Worm (Caenorhabditis elegans) whole organism, L1 larva: Measurements from ENCODE around the gene tab-1.

Experiments
- aha-1 ChIP-seq: fragments of 150-350 bp; optimal IDR thresholded peaks from 2 replicates; lab custom pipeline; 2014; ENCODE audit warnings: missing biosample characterization, missing genetic modification characterization
- aly-2 ChIP-seq: fragments of 150-350 bp; optimal IDR thresholded peaks from 2 replicates; lab custom pipeline; 2014; ENCODE audit warnings: missing biosample characterization, missing genetic modification characterization
- ama-1 ChIP-seq: fragments of 150-350 bp; optimal IDR thresholded peaks from 2 replicates; lab custom pipeline; 2014
- blmp-1 ChIP-seq: fragments of 150-350 bp; optimal IDR thresholded peaks from 2 replicates; lab custom pipeline; 2014; ENCODE audit warnings: missing biosample characterization, missing genetic modification characterization
- ceh-8 ChIP-seq: fragments of 200-800 bp; sonication (Bioruptor generic); optimal IDR thresholded peaks from 2 replicates; lab custom pipeline; 2018; ENCODE audit warnings: mild to moderate bottlenecking, missing genetic modification characterization, moderate library complexity, missing compliant biosample characterization
- ceh-82 ChIP-seq, 3 experiments: fragments of 150-350 bp in 1 of 3; sonication (generic microtip) in 2 of 3; optimal IDR thresholded peaks; 2 replicates each; lab custom pipeline; 2014 to 2017; ENCODE audit warnings: missing biosample characterization in 3 of 3, missing genetic modification characterization in 3 of 3
- ceh-90 ChIP-seq: sonication (generic microtip); optimal IDR thresholded peaks from 2 replicates; lab custom pipeline; 2016; ENCODE audit warnings: missing genetic modification characterization, missing compliant biosample characterization
- ces-1 ChIP-seq: fragments of 150-350 bp; optimal IDR thresholded peaks from 2 replicates; lab custom pipeline; 2014; ENCODE audit warnings: missing biosample characterization, missing genetic modification reagents, missing genetic modification characterization
- efl-1 ChIP-seq, 4 experiments: fragments of 150-350 bp; optimal IDR thresholded peaks in 3 of 4; peaks in 1 of 4; 1 replicate in 1 of 4; 2 replicates in 3 of 4; lab custom pipeline; 2014; ENCODE audit warnings: missing biosample characterization in 2 of 4, missing genetic modification characterization in 2 of 4, missing genetic modification reagents in 2 of 4
- egl-27 ChIP-seq, 2 experiments: fragments of 150-350 bp in 1 of 2; sonication (generic microtip); optimal IDR thresholded peaks; 3 replicates each; lab custom pipeline; 2017 to 2018; ENCODE audit warnings: missing biosample characterization in 2 of 2, missing genetic modification characterization in 2 of 2, missing genetic modification reagents in 2 of 2
- elt-2 ChIP-seq: sonication (generic microtip); optimal IDR thresholded peaks from 2 replicates; lab custom pipeline; 2016; ENCODE audit warnings: missing genetic modification characterization, mild to moderate bottlenecking, inconsistent platforms, missing compliant biosample characterization, missing genetic modification reagents
- elt-3 ChIP-seq, 6 experiments: fragments of 150-350 bp in 1 of 6; sonication (generic microtip); optimal IDR thresholded peaks; 2 replicates each; lab custom pipeline; 2017 to 2018; ENCODE audit warnings: missing biosample characterization in 6 of 6, missing genetic modification characterization in 6 of 6, inconsistent platforms in 1 of 6
- fkh-10 ChIP-seq: sonication (generic microtip); optimal IDR thresholded peaks from 2 replicates; lab custom pipeline; 2017; ENCODE audit warnings: missing biosample characterization, missing genetic modification reagents, missing genetic modification characterization
- fkh-8 ChIP-seq: sonication (generic microtip); optimal IDR thresholded peaks from 2 replicates; lab custom pipeline; 2016; ENCODE audit warnings: mild to moderate bottlenecking, missing genetic modification characterization, missing compliant biosample characterization
- grh-1 ChIP-seq: fragments of 200-800 bp; sonication (Bioruptor generic); IDR thresholded peaks from 2 replicates; pipeline ENCODE4 v1.3.6; 2022; ENCODE audit warnings: missing genetic modification reagents, missing genetic modification characterization, missing compliant biosample characterization
- lin-14 ChIP-seq: fragments of 200-800 bp; sonication (Bioruptor generic); optimal IDR thresholded peaks from 2 replicates; lab custom pipeline; 2018; ENCODE audit warnings: mild to moderate bottlenecking, missing genetic modification characterization, moderate library complexity, missing compliant biosample characterization
- lin-35 ChIP-seq, 2 experiments: fragments of 150-350 bp; optimal IDR thresholded peaks; 2 replicates each; lab custom pipeline; 2014; ENCODE audit warnings: missing biosample characterization in 2 of 2, missing genetic modification characterization in 2 of 2, missing genetic modification reagents in 2 of 2
- lsy-2 ChIP-seq, 2 experiments: fragments of 150-350 bp; optimal IDR thresholded peaks; 2 replicates each; lab custom pipeline; 2014; ENCODE audit warnings: missing biosample characterization in 2 of 2, missing genetic modification characterization in 2 of 2
- mab-9 ChIP-seq: fragments of 200-800 bp; sonication (Bioruptor generic); IDR thresholded peaks from 2 replicates; pipeline ENCODE4 v1.3.6; 2022; ENCODE audit warnings: missing genetic modification reagents, missing genetic modification characterization, missing compliant biosample characterization
- mdl-1 ChIP-seq, 2 experiments: fragments of 150-350 bp; optimal IDR thresholded peaks; 2 replicates each; lab custom pipeline; 2014 to 2017; ENCODE audit warnings: missing biosample characterization in 2 of 2, missing genetic modification characterization in 2 of 2, inconsistent platforms in 1 of 2
- mef-2 ChIP-seq: fragments of 150-350 bp; optimal IDR thresholded peaks from 2 replicates; lab custom pipeline; 2014; ENCODE audit warnings: missing biosample characterization, missing genetic modification characterization
- mep-1 ChIP-seq: fragments of 150-350 bp; optimal IDR thresholded peaks from 2 replicates; lab custom pipeline; 2014; ENCODE audit warnings: missing biosample characterization, missing genetic modification characterization
- nhr-20 ChIP-seq: sonication (generic microtip); optimal IDR thresholded peaks from 2 replicates; lab custom pipeline; 2016; ENCODE audit warnings: mild to moderate bottlenecking, missing genetic modification characterization, missing compliant biosample characterization
- nhr-237 ChIP-seq: fragments of 150-350 bp; optimal IDR thresholded peaks from 2 replicates; lab custom pipeline; 2014; ENCODE audit warnings: missing biosample characterization, missing genetic modification characterization
- nhr-47 ChIP-seq: sonication (generic microtip); optimal IDR thresholded peaks from 2 replicates; lab custom pipeline; 2016; ENCODE audit warnings: mild to moderate bottlenecking, missing genetic modification characterization, moderate library complexity, missing compliant biosample characterization
- nhr-71 ChIP-seq: sonication (generic microtip); optimal IDR thresholded peaks from 2 replicates; lab custom pipeline; 2016; ENCODE audit warnings: mild to moderate bottlenecking, missing genetic modification characterization, moderate library complexity, missing compliant biosample characterization
- nhr-85 ChIP-seq: sonication (generic microtip); peaks from one replicate; lab custom pipeline; 2016; ENCODE audit warnings: missing genetic modification characterization, inconsistent platforms, missing compliant biosample characterization
- nhr-90 ChIP-seq: sonication (generic microtip); optimal IDR thresholded peaks from 2 replicates; lab custom pipeline; 2016; ENCODE audit warnings: mild to moderate bottlenecking, missing genetic modification characterization, missing compliant biosample characterization; ENCODE audit not compliant: poor library complexity
- pag-3 ChIP-seq: sonication (generic microtip); optimal IDR thresholded peaks from 2 replicates; lab custom pipeline; 2017; ENCODE audit warnings: missing genetic modification characterization, mild to moderate bottlenecking, missing compliant biosample characterization, antibody characterized with exemption, borderline replicate concordance; ENCODE audit not compliant: insufficient read depth
- pax-3 ChIP-seq: fragments of 200-800 bp; sonication (Bioruptor generic); optimal IDR thresholded peaks from 2 replicates; lab custom pipeline; 2018; ENCODE audit warnings: mild to moderate bottlenecking, missing genetic modification characterization, moderate library complexity, missing compliant biosample characterization
- rnt-1 ChIP-seq: sonication (generic microtip); optimal IDR thresholded peaks from 2 replicates; lab custom pipeline; 2016; ENCODE audit warnings: mild to moderate bottlenecking, missing genetic modification characterization, moderate library complexity, missing compliant biosample characterization
- skn-1 ChIP-seq: fragments of 150-350 bp; optimal IDR thresholded peaks from 2 replicates; lab custom pipeline; 2014; ENCODE audit warnings: missing biosample characterization, missing genetic modification characterization
- snu-23 ChIP-seq: sonication (generic microtip); optimal IDR thresholded peaks from 2 replicates; lab custom pipeline; 2016; ENCODE audit warnings: missing genetic modification characterization, missing compliant biosample characterization
- sox-4 ChIP-seq: sonication (generic microtip); optimal IDR thresholded peaks from 2 replicates; lab custom pipeline; 2016; ENCODE audit warnings: missing genetic modification characterization, missing compliant biosample characterization
- sup-37 ChIP-seq: fragments of 200-800 bp; sonication (Bioruptor generic); optimal IDR thresholded peaks from 2 replicates; lab custom pipeline; 2018; ENCODE audit warnings: mild to moderate bottlenecking, missing genetic modification characterization, missing compliant biosample characterization
- swsn-7 ChIP-seq: sonication (generic microtip); optimal IDR thresholded peaks from 2 replicates; lab custom pipeline; 2016; ENCODE audit warnings: missing genetic modification characterization, missing compliant biosample characterization
- tbx-2 ChIP-seq: sonication (generic microtip); optimal IDR thresholded peaks from 2 replicates; lab custom pipeline; 2016; ENCODE audit warnings: missing genetic modification characterization, missing compliant biosample characterization
- unc-130 ChIP-seq: fragments of 150-350 bp; optimal IDR thresholded peaks from 2 replicates; lab custom pipeline; 2017; ENCODE audit warnings: missing biosample characterization, missing genetic modification characterization, inconsistent platforms
- unc-30 ChIP-seq: sonication (generic microtip); optimal IDR thresholded peaks from 2 replicates; lab custom pipeline; 2017; ENCODE audit warnings: missing biosample characterization, missing genetic modification characterization
- unc-86 ChIP-seq: sonication (generic microtip); optimal IDR thresholded peaks from 2 replicates; lab custom pipeline; 2016; ENCODE audit warnings: missing genetic modification characterization, missing compliant biosample characterization
- zip-4 ChIP-seq: fragments of 200-800 bp; sonication (Bioruptor generic); optimal IDR thresholded peaks from 2 replicates; lab custom pipeline; 2018; ENCODE audit warnings: mild to moderate bottlenecking, missing genetic modification characterization, moderate library complexity, missing compliant biosample characterization
- ztf-4 ChIP-seq: fragments of 150-350 bp; optimal IDR thresholded peaks from 2 replicates; lab custom pipeline; 2014; ENCODE audit warnings: missing biosample characterization, missing genetic modification characterization

Gene tab-1

ce11 chrII:6800104-6800711 lies 2.9 kb upstream of the tab-1 start, which contains the start of gene F31E8.4:
TSS of gene F31E8.4 (minus strand) at chrII:6800154.
- TF ChIP-seq mdl-1 (tag; optimal IDR thresholded peaks at IDR 0.05; lab: Kevin White, UChicago) = peak in 1 of 2 experiments; percentile 24
- TF ChIP-seq nhr-90 (tag; lab: Kevin White, UChicago) = peak; percentile 0
- TF ChIP-seq mep-1 (tag; lab: Kevin White, UChicago) = peak; percentile 12
- TF ChIP-seq blmp-1 = peak; percentile 67
- peak; percentile 38 for TF ChIP-seq snu-23
- TF ChIP-seq egl-27 (tag; optimal IDR thresholded peaks at IDR 0.05; lab: Kevin White, UChicago) = no peak
- TF ChIP-seq nhr-20 (tag; lab: Kevin White, UChicago) = peak; percentile 47
- TF ChIP-seq elt-2 (tag; lab: Kevin White, UChicago) = peak; percentile 30
- no peak for TF ChIP-seq ceh-90 (tag; lab: Kevin White, UChicago)
- peak in 1 of 2 experiments; percentile 39 for TF ChIP-seq lin-35 (GFP tag; optimal IDR thresholded peaks at IDR 0.05; lab: Kevin White, UChicago)
- TF ChIP-seq ama-1 = no peak
- TF ChIP-seq aha-1 (tag; lab: Kevin White, UChicago) = no peak
- no peak for TF ChIP-seq ceh-8 (GFP tag; lab: Kevin White, UChicago)
- TF ChIP-seq nhr-71 = peak; percentile 22
- TF ChIP-seq lin-14 = peak; percentile 81
- peak; percentile 5 for TF ChIP-seq efl-1 (optimal IDR thresholded peaks at IDR 0.05; lab: Kevin White, UChicago)
- TF ChIP-seq efl-1 (GFP tag; optimal IDR thresholded peaks at IDR 0.05 in 1 of 2; lab: Kevin White, UChicago) = no peak
- TF ChIP-seq elt-3 (tag; optimal IDR thresholded peaks at IDR 0.05; lab: Kevin White, UChicago) = peak in 1 of 6 experiments; percentile 52
- TF ChIP-seq rnt-1 (tag; lab: Kevin White, UChicago) = peak; percentile 14
- no peak for TF ChIP-seq ceh-82 (tag; optimal IDR thresholded peaks at IDR 0.05; lab: Kevin White, UChicago)
- no peak for TF ChIP-seq nhr-47 (tag; lab: Kevin White, UChicago)
- peak in 1 of 2 experiments; percentile 19 for TF ChIP-seq lsy-2 (tag; optimal IDR thresholded peaks at IDR 0.05; lab: Kevin White, UChicago)
- TF ChIP-seq ces-1 (GFP tag; lab: Kevin White, UChicago) = no peak
- TF ChIP-seq, all 84 proteins: peak for 14

DNA sequence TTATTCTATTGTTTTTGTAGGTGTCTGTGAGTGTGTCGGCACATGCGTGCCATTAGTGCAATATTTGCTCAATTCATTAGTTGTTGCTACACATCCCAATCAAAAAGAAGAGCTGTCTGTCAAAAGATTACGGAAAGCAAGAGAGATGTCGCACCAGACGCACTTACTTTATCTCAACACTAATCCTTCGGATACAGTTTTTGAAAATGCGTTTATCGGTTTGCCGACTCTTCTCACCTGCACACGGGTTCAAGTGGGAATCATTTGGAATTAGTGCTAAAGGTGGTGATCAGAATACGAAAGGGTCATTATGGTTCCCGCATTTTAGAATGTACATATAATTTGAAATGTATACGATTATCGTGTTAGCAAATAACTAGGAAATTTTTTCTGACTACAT lies 1.9 kb upstream of the tab-1 start:
- TF ChIP-seq fkh-8 (tag; lab: Kevin White, UChicago) (no peak), zip-4 (GFP tag; lab: Kevin White, UChicago) (no peak), swsn-7 (tag; lab: Kevin White, UChicago) (no peak), nhr-237 (no peak), pax-3 (tag; lab: Kevin White, UChicago) (no peak), mef-2 (tag; lab: Kevin White, UChicago) (no peak), ceh-90 (tag; lab: Kevin White, UChicago) (no peak), mab-9 (GFP tag; lab: Robert Waterston, UW) (no peak), unc-130 (no peak), ztf-4 (no peak)

ce11 chrII:6807162-6807561 lies 4.0 kb downstream of the tab-1 start, which contains the start of gene F31E8.5:
TSS of gene F31E8.5 (minus strand) at chrII:6807262.
- TF ChIP-seq pag-3 (tag; lab: Kevin White, UChicago) (no peak), nhr-71 (no peak), sup-37 (no peak), skn-1 (no peak), ceh-82 (tag; optimal IDR thresholded peaks at IDR 0.05; lab: Kevin White, UChicago) (no peak), rnt-1 (tag; lab: Kevin White, UChicago) (no peak)

DNA sequence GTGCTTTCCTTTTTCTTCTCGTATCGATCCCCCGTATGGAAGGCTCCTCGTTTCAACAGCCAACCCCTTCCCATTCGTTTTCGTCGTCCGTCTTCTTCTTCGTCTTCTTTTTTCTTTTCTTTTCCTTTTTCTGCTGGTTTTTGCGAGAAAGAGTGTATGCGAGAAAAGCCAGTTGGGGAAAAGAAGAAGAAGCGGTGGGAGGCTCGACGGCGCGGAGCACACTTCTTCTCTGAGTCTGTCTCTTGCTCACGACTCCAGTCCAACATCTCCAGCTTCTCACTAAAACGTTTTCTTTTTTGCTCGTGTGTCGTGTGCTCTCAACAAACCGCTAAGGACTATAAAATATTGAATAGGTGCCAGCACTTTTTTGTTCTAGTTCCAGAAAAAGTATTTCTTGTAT lies 5.4 kb downstream of the tab-1 start:
- no peak for TF ChIP-seq aly-2 (tag; lab: Kevin White, UChicago)
- TF ChIP-seq unc-30 (tag; lab: Kevin White, UChicago) = no peak
- no peak for TF ChIP-seq nhr-20 (tag; lab: Kevin White, UChicago)
- TF ChIP-seq unc-130 = no peak
- TF ChIP-seq rnt-1 (tag; lab: Kevin White, UChicago) = no peak
- no peak for TF ChIP-seq sup-37
- peak; percentile 33 for TF ChIP-seq swsn-7 (tag; lab: Kevin White, UChicago)
- no peak for TF ChIP-seq nhr-85
- peak in 1 of 2 experiments; percentile 5 for TF ChIP-seq lin-35 (GFP tag; optimal IDR thresholded peaks at IDR 0.05; lab: Kevin White, UChicago)
- peak; percentile 22 for TF ChIP-seq mep-1 (tag; lab: Kevin White, UChicago)
- peak; percentile 29 for TF ChIP-seq nhr-47 (tag; lab: Kevin White, UChicago)
- TF ChIP-seq ceh-82 (tag; optimal IDR thresholded peaks at IDR 0.05; lab: Kevin White, UChicago) = peak in 1 of 3 experiments; percentile 31
- peak in 1 of 2 experiments; percentile 33 for TF ChIP-seq lsy-2 (tag; optimal IDR thresholded peaks at IDR 0.05; lab: Kevin White, UChicago)
- peak; percentile 51 for TF ChIP-seq fkh-8 (tag; lab: Kevin White, UChicago)
- TF ChIP-seq fkh-10 (GFP tag; lab: Kevin White, UChicago) = peak; percentile 12
- TF ChIP-seq snu-23 = no peak
- no peak for TF ChIP-seq efl-1 (optimal IDR thresholded peaks at IDR 0.05; lab: Kevin White, UChicago)
- no peak for TF ChIP-seq efl-1 (GFP tag; optimal IDR thresholded peaks at IDR 0.05 in 1 of 2; lab: Kevin White, UChicago)
- peak; percentile 16 for TF ChIP-seq unc-86 (tag; lab: Kevin White, UChicago)
- no peak for TF ChIP-seq grh-1
- TF ChIP-seq lin-14 = peak; percentile 78
- peak; percentile 20 for TF ChIP-seq nhr-71
- peak; percentile 21 for TF ChIP-seq tbx-2 (tag; lab: Kevin White, UChicago)
- no peak for TF ChIP-seq sox-4 (tag; lab: Kevin White, UChicago)
- TF ChIP-seq mab-9 (GFP tag; lab: Robert Waterston, UW) = no peak
